Worm (Caenorhabditis elegans): ENCODE data around the gene M01F1.4.

M01F1.4 gene

ce11 chrIII:3456226-3456625 is 53.6 kb downstream of the M01F1.4 start (continued):
- TF ChIP-seq unc-39 (tag; optimal IDR thresholded peaks at IDR 0.05) (no peak), F49E8.2 (tag; optimal IDR thresholded peaks at IDR 0.05; ENCODE audit: borderline replicate concordance) (peak; percentile 8), tra-1 (GFP tag; IDR thresholded peaks at IDR 0.05) (peak; percentile 95), hlh-30 (tag; optimal IDR thresholded peaks at IDR 0.05; ENCODE audit: insufficient read depth) (peak; percentile 95), ztf-11 (tag; optimal IDR thresholded peaks at IDR 0.05) (no peak), duxl-1 (tag; optimal IDR thresholded peaks at IDR 0.05; ENCODE audit: poor library complexity) (peak; percentile 93), zfp-2 (tag; optimal IDR thresholded peaks at IDR 0.05) (peak; percentile 91), madf-5 (GFP tag; IDR thresholded peaks at IDR 0.05) (peak; percentile 72 to 82; a peak in 2 of 4 replicates), tag-97 (GFP tag; IDR thresholded peaks at IDR 0.05) (no peak), daf-16 (GFP tag; optimal IDR thresholded peaks at IDR 0.05) (peak; percentile 52 to 90), daf-16 (tag; optimal IDR thresholded peaks at IDR 0.05) (peak; percentile 94), ctbp-1 (GFP tag; IDR thresholded peaks at IDR 0.05) (peak; percentile 95), mxl-2 (GFP tag; conservative IDR thresholded peaks at IDR 0.05) (peak; percentile 56; the same call in 1 of the 2 replicates), hmg-1.1 (GFP tag; IDR thresholded peaks at IDR 0.05) (peak; percentile 99), T26A8.4 (GFP tag; IDR thresholded peaks at IDR 0.05) (peak; percentile 98), ZK337.2 (GFP tag; IDR thresholded peaks at IDR 0.05) (peak; percentile 91), zag-1 (tag; optimal IDR thresholded peaks at IDR 0.05) (peak; percentile 26), dmd-9 (GFP tag; IDR thresholded peaks at IDR 0.05) (peak; percentile 97), aly-2 (tag; optimal IDR thresholded peaks at IDR 0.05) (no peak), nhr-76 (tag; optimal IDR thresholded peaks at IDR 0.05) (peak; percentile 68), mep-1 (tag; optimal IDR thresholded peaks at IDR 0.05) (peak; percentile 98), ces-1 (GFP tag; optimal IDR thresholded peaks at IDR 0.05) (peak; percentile 84), ceh-44 (GFP tag; IDR thresholded peaks at IDR 0.05) (peak; percentile 53; the same call in 1 of the 2 replicates), pha-4 (GFP tag; IDR thresholded peaks at IDR 0.05) (peak; percentile 96), pha-4 (tag; optimal IDR thresholded peaks at IDR 0.05) (peak; percentile 15), ceh-32 (tag; optimal IDR thresholded peaks at IDR 0.05; ENCODE audit: poor library complexity) (no peak), jun-1 (tag; optimal IDR thresholded peaks at IDR 0.05) (peak; percentile 95), nhr-6 (tag; optimal IDR thresholded peaks at IDR 0.05) (peak; percentile 96), snpc-1.2 (GFP tag; IDR thresholded peaks at IDR 0.05) (peak; percentile 63; the same call in 1 of the 2 replicates), skn-1 (tag; optimal IDR thresholded peaks at IDR 0.05) (no peak), Y75B8A.6 (GFP tag; IDR thresholded peaks at IDR 0.05) (peak; percentile 71; the same call in 1 of the 2 replicates), mdt-29 (GFP tag; IDR thresholded peaks at IDR 0.05) (peak; percentile 95), spr-3 (GFP tag; optimal IDR thresholded peaks at IDR 0.05) (peak; percentile 87), pqm-1 (tag; optimal IDR thresholded peaks at IDR 0.05) (peak; percentile 45), ceh-28 (tag; optimal IDR thresholded peaks at IDR 0.05) (no peak), lin-39 (tag; optimal IDR thresholded peaks at IDR 0.05) (peak; percentile 73), lin-1 (GFP tag; IDR thresholded peaks at IDR 0.05) (peak; percentile 91), F37D6.2 (tag; optimal IDR thresholded peaks at IDR 0.05) (peak; percentile 95), zfp-3 (GFP tag; conservative IDR thresholded peaks at IDR 0.05) (peak; percentile 97), arid-1 (GFP tag; conservative IDR thresholded peaks at IDR 0.05) (peak; percentile 93), nhr-111 (GFP tag; optimal IDR thresholded peaks at IDR 0.05) (no peak), zip-11 (GFP tag; IDR thresholded peaks at IDR 0.05) (no peak), Y105C5A.15 (GFP tag; IDR thresholded peaks at IDR 0.05) (no peak), nhr-25 (tag; optimal IDR thresholded peaks at IDR 0.05; ENCODE audit: borderline replicate concordance, insufficient read depth) (peak; percentile 91), nhr-28 (tag; optimal IDR thresholded peaks at IDR 0.05) (peak; percentile 96), dve-1 (tag; optimal IDR thresholded peaks at IDR 0.05; ENCODE audit: insufficient read depth) (peak; percentile 100), nhr-77 (tag; optimal IDR thresholded peaks at IDR 0.05) (peak; percentile 99), lin-13 (GFP tag; optimal IDR thresholded peaks at IDR 0.05) (peak; percentile 98), sdz-12 (GFP tag; optimal IDR thresholded peaks at IDR 0.05) (no peak), ZK546.5 (tag; optimal IDR thresholded peaks at IDR 0.05) (peak in 1 of 2 experiments; percentile 64), gei-8 (GFP tag; optimal IDR thresholded peaks at IDR 0.05) (peak; percentile 15)
